Fruit fly (Drosophila melanogaster): ENCODE measurements around the gene PIG-C.

PIG-C gene

DNA sequence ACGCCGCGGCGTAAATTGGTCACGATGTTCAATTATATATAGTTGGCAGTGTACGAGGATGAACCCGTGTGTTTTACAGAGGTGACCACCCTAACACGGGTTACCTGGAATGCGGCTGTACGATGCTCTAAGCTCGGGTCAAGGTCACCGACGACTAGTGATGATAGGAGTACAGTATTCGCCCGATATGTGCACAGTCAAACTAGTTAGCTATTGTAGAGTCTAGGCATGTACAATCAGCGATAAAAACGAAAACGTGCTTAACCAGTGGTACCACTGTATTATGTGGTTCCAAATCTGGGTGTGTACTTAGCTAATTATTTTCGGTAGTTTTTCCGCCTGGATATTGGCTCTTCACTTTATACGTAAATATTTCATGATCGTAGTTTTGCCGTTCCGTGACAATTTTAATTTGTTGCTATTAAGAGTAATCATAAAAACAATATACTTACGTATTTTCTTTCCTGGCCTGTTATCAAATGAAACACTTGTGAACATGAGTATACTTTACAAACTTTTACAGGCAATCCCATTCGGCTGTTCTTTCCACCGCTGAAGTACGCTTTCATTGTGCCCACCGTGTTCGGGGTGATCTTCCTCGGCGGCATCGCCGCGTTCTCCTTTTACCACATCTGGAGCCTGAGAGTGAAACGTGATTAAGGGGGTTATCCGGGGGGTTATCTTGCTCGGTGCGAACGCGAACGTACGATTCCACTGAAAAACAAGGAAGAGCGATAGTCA lies 1.1 kb upstream of the PIG-C start:
- TF ChIP-seq Snoo (tag; optimal IDR thresholded peaks at IDR 0.05) (no peak), CG9948 (tag; optimal IDR thresholded peaks at IDR 0.05) (peak; percentile 3), EcR (GFP tag; optimal IDR thresholded peaks at IDR 0.05) (peak; percentile 65), CG10348 (GFP tag; IDR thresholded peaks at IDR 0.05) (no peak), Ets98B (GFP tag; IDR thresholded peaks at IDR 0.05) (no peak), CG8301 (tag; optimal IDR thresholded peaks at IDR 0.05) (peak; percentile 19), CG32121 (GFP tag; IDR thresholded peaks at IDR 0.05) (no peak), CG8159 (tag; optimal IDR thresholded peaks at IDR 0.05) (peak; percentile 14)

DNA sequence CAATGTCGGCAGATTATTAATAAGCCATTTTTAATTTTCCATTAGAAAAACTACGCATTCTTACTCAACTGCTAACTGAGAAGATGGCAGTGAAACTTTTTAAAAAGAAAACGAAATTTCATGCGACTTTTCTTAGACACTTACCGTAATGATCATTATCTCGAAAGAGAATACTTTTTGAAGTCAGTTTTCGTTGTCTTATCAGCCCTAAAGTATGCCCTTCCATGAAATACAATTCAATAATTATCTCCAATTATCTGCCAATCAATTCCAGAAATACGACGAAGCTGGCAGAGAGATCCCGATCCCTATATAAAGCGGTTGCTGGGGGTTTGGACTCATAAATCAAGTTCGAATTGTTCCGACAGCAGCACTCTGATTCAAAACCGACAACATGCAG lies 2.6 kb downstream of the PIG-C start, which contains the start of gene Drsl5:
Gene Drsl5, plus strand, starts transcription at position 341 of the 400 bp plus-strand sequence.
- TF ChIP-seq CG32121 (GFP tag; IDR thresholded peaks at IDR 0.05) (no peak), CG14655 (GFP tag; optimal IDR thresholded peaks at IDR 0.05) (no peak), D1 (tag; optimal IDR thresholded peaks at IDR 0.05) (no peak), Pif1A (GFP tag; optimal IDR thresholded peaks at IDR 0.05) (no peak), rn (GFP tag; IDR thresholded peaks at IDR 0.05) (no peak), CG8159 (tag; optimal IDR thresholded peaks at IDR 0.05) (no peak), gl (tag; optimal IDR thresholded peaks at IDR 0.05) (no peak), CG8301 (tag; optimal IDR thresholded peaks at IDR 0.05) (no peak), CG17806 (tag; optimal IDR thresholded peaks at IDR 0.05) (no peak), CG10348 (GFP tag; IDR thresholded peaks at IDR 0.05) (no peak), CG34367 (tag; optimal IDR thresholded peaks at IDR 0.05) (no peak), CG13204 (GFP tag; optimal IDR thresholded peaks at IDR 0.05) (no peak), CG15710 (tag; optimal IDR thresholded peaks at IDR 0.05) (no peak), CG12605 (GFP tag; IDR thresholded peaks at IDR 0.05) (no peak), fd96Ca (GFP tag; IDR thresholded peaks at IDR 0.05) (no peak), Ets98B (GFP tag; IDR thresholded peaks at IDR 0.05) (no peak), EcR (GFP tag; optimal IDR thresholded peaks at IDR 0.05) (no peak), CG4496 (GFP tag; IDR thresholded peaks at IDR 0.05) (no peak), Snoo (tag; optimal IDR thresholded peaks at IDR 0.05) (no peak)

DNA sequence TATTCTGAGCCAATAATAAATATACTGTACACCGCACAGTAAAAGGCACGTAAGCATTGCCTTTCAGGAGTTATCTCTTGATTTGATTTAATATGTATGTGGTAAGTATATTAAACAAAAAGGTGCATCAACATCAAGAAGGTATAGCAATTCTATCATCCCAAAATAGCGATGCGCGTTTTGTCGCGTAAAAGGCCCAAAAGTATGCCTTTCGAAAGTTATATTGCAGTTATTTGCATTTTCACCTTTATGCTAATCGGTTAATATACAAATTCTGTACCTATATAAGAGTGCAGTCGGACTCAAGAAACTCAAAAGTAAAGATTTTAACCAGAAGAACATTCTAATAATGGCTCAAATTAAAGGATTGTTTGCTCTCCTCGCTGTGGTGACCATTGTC lies 3.7 kb downstream of the PIG-C start, which contains the start of gene Drsl4:
Gene Drsl4, plus strand, starts transcription at position 333 of the 400 bp plus-strand sequence.
- TF ChIP-seq EcR (GFP tag; optimal IDR thresholded peaks at IDR 0.05) (peak; percentile 16), CG34367 (tag; optimal IDR thresholded peaks at IDR 0.05) (no peak), D1 (tag; optimal IDR thresholded peaks at IDR 0.05) (no peak), gl (tag; optimal IDR thresholded peaks at IDR 0.05) (no peak), fd96Ca (GFP tag; IDR thresholded peaks at IDR 0.05) (no peak)

dm6 chr3L:3314696-3315095 lies 4.3 kb downstream of the PIG-C start, which contains the start of gene Drsl3:
Gene Drsl3, plus strand, starts transcription at chr3L:3314996.
- no peak for TF ChIP-seq Snoo (tag; optimal IDR thresholded peaks at IDR 0.05)
- no peak for TF ChIP-seq EcR (GFP tag; optimal IDR thresholded peaks at IDR 0.05)
- no peak for TF ChIP-seq Pif1A (GFP tag; optimal IDR thresholded peaks at IDR 0.05)
- no peak for TF ChIP-seq CG14655 (GFP tag; optimal IDR thresholded peaks at IDR 0.05)
- TF ChIP-seq CG8159 (tag; optimal IDR thresholded peaks at IDR 0.05), result no peak
- TF ChIP-seq CG32121 (GFP tag; IDR thresholded peaks at IDR 0.05), result no peak
- TF ChIP-seq rn (GFP tag; IDR thresholded peaks at IDR 0.05), result no peak
- no peak for TF ChIP-seq CG17806 (tag; optimal IDR thresholded peaks at IDR 0.05)
- no peak for TF ChIP-seq Pif1B (GFP tag; optimal IDR thresholded peaks at IDR 0.05)
- TF ChIP-seq CG10348 (GFP tag; IDR thresholded peaks at IDR 0.05), result no peak
- no peak for TF ChIP-seq CG34367 (tag; optimal IDR thresholded peaks at IDR 0.05)
- TF ChIP-seq fd96Ca (GFP tag; IDR thresholded peaks at IDR 0.05), result no peak
- no peak for TF ChIP-seq CG4496 (GFP tag; IDR thresholded peaks at IDR 0.05)
- no peak for TF ChIP-seq Ets98B (GFP tag; IDR thresholded peaks at IDR 0.05)
- TF ChIP-seq D1 (tag; optimal IDR thresholded peaks at IDR 0.05), result no peak

DNA sequence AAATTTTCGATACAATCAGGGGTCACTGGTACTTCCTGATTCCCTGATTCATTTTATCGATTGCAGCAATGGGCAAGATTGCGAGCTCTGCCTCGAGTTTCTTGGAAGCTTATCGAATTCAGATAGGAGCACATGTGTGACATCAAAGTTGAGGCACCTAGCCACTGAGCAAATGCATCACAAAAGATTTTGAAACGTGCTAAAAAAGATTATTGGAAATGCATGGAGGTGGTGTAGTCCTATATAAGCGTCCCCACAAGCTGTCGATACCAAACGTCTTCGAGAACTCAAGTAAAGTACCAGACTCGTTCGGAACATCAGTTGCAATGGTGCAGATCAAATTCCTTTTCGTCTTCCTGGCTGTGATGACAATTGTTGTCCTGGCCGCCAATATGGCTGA lies 5.0 kb downstream of the PIG-C start, which contains the start of gene Drsl2:
Gene Drsl2, plus strand, starts transcription at position 301 of the 400 bp plus-strand sequence.
- no peak for TF ChIP-seq Ets98B (GFP tag; IDR thresholded peaks at IDR 0.05)
- TF ChIP-seq CG15710 (tag; optimal IDR thresholded peaks at IDR 0.05), result no peak
- no peak for TF ChIP-seq Pif1B (GFP tag; optimal IDR thresholded peaks at IDR 0.05)
- TF ChIP-seq gl (tag; optimal IDR thresholded peaks at IDR 0.05), result no peak

dm6 chr3L:3308676-3309613 lies 10.1 kb downstream of the PIG-C start:
- TF ChIP-seq CG15710 (tag; optimal IDR thresholded peaks at IDR 0.05) (no peak), CG4496 (GFP tag; IDR thresholded peaks at IDR 0.05) (no peak), CG17806 (tag; optimal IDR thresholded peaks at IDR 0.05) (no peak), EcR (GFP tag; optimal IDR thresholded peaks at IDR 0.05) (no peak), CG32121 (GFP tag; IDR thresholded peaks at IDR 0.05) (no peak), CG8301 (tag; optimal IDR thresholded peaks at IDR 0.05) (no peak), CG8159 (tag; optimal IDR thresholded peaks at IDR 0.05) (no peak)

Data from whole organism, pupa.